Fruit fly (Drosophila melanogaster): Measurements from ENCODE around the gene awd.

DNA sequence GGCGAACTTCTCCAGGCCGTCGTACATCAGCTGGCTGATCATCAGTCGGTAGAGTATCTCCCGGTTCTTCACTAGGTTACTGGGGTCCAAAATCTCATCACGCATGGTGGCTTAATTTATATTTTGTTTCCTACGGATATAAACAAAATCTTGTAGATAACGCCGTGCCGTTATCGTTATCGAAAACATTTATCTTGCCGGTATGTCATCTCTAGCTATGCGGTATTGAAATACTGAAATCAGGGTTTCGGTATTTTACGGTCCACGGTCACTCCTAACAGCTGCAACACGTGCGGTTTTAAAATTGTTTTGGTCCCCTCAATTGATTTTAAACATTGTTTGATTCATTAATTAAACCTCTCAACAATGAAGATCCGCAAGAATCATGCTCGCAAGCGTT, 9.1 kb downstream of the awd start, which contains the start of the genes CstF50 and CG11563:
- TF ChIP-seq Snoo (tag; optimal IDR thresholded peaks at IDR 0.05) (no peak), gl (tag; optimal IDR thresholded peaks at IDR 0.05) (no peak), Ets98B (GFP tag; IDR thresholded peaks at IDR 0.05) (no peak), CG14655 (GFP tag; optimal IDR thresholded peaks at IDR 0.05) (no peak), D1 (tag; optimal IDR thresholded peaks at IDR 0.05) (no peak)

Measured in whole organism, pupa.